Worm (Caenorhabditis elegans) whole organism, midembryonic: Measurements from ENCODE around the gene zag-1.

Experiments used
- T22C8.4 ChIP-seq: fragments of 200-800 bp; sonication (Bioruptor generic); IDR thresholded peaks from 2 replicates; pipeline ENCODE4 v1.3.6; 2022; ENCODE audit warnings: missing genetic modification characterization, missing compliant biosample characterization
- cog-1 ChIP-seq: sonication (generic microtip); optimal IDR thresholded peaks from 2 replicates; lab custom pipeline; 2016; ENCODE audit warnings: missing genetic modification characterization, missing compliant biosample characterization
- flt-1 ChIP-seq: fragments of 200-800 bp; sonication (Bioruptor generic); IDR thresholded peaks from 2 replicates; pipeline ENCODE4 v1.3.6; 2022; ENCODE audit warnings: missing genetic modification characterization, missing compliant biosample characterization
- med-1 ChIP-seq: sonication (generic microtip); optimal IDR thresholded peaks from 2 replicates; lab custom pipeline; 2017; ENCODE audit warnings: missing genetic modification characterization, mild to moderate bottlenecking, missing compliant biosample characterization, antibody characterized with exemption, missing genetic modification reagents; ENCODE audit not compliant: insufficient read depth
- tab-1 ChIP-seq: fragments of 200-800 bp; sonication (Bioruptor generic); IDR thresholded peaks from 2 replicates; pipeline ENCODE4 v1.3.6; 2022; ENCODE audit warnings: missing genetic modification characterization, missing compliant biosample characterization
- ztf-23 ChIP-seq: fragments of 200-800 bp; sonication (Bioruptor generic); IDR thresholded peaks from 2 replicates; pipeline ENCODE4 v1.3.6; 2022; ENCODE audit warnings: missing genetic modification reagents, missing genetic modification characterization, missing compliant biosample characterization
- ztf-29 ChIP-seq: fragments of 200-800 bp; sonication (Bioruptor generic); IDR thresholded peaks from 2 replicates; pipeline ENCODE4 v1.3.6; 2022; ENCODE audit warnings: missing genetic modification reagents, missing genetic modification characterization, missing compliant biosample characterization

- TF ChIP-seq ztf-29 (no peak), cog-1 (no peak), T22C8.4 (GFP tag; lab: Robert Waterston, UW) (no peak), flt-1 (GFP tag; lab: Robert Waterston, UW) (no peak), med-1 (GFP tag; lab: Kevin White, UChicago) (no peak), tab-1 (GFP tag; lab: Robert Waterston, UW) (no peak), ztf-23 (GFP tag; lab: Robert Waterston, UW) (no peak)
Measured at ce11 chrIV:3862948-3863347, 7.3 kb downstream of the zag-1 start.
